Worm (Caenorhabditis elegans): ENCODE data around the gene ubc-17.

ubc-17 gene

ce11 chrX:7100290-7100689, 49.9 kb downstream of the ubc-17 start, which contains the start of gene C36B7.6:
C36B7.6 (minus strand) TSS chrX:7100338.
- TF ChIP-seq ztf-11 (tag; optimal IDR thresholded peaks at IDR 0.05): no peak
- no peak for TF ChIP-seq bed-3 (GFP tag; optimal IDR thresholded peaks at IDR 0.05)
- TF ChIP-seq blmp-1 (tag; optimal IDR thresholded peaks at IDR 0.05): no peak
- TF ChIP-seq mep-1 (tag; optimal IDR thresholded peaks at IDR 0.05): peak; percentile 58
- peak; percentile 43 for TF ChIP-seq hlh-1 (tag; optimal IDR thresholded peaks at IDR 0.05)
- TF ChIP-seq elt-3 (tag; optimal IDR thresholded peaks at IDR 0.05): no peak
- TF ChIP-seq unc-62 (GFP tag; optimal IDR thresholded peaks at IDR 0.05): no peak
- no peak for TF ChIP-seq ceh-43 (GFP tag; optimal IDR thresholded peaks at IDR 0.05)
- TF ChIP-seq nhr-76 (tag; optimal IDR thresholded peaks at IDR 0.05): no peak
- no peak for TF ChIP-seq drap-1 (GFP tag; optimal IDR thresholded peaks at IDR 0.05)
- peak; percentile 50 for TF ChIP-seq nhr-2 (tag; optimal IDR thresholded peaks at IDR 0.05)
- no peak for TF ChIP-seq lin-32 (GFP tag; optimal IDR thresholded peaks at IDR 0.05)
- TF ChIP-seq flh-1 (GFP tag; optimal IDR thresholded peaks at IDR 0.05): no peak
- TF ChIP-seq ceh-39 (tag; optimal IDR thresholded peaks at IDR 0.05): peak; percentile 42
- no peak for TF ChIP-seq lsy-2 (tag; optimal IDR thresholded peaks at IDR 0.05)
- TF ChIP-seq cnd-1 (tag; optimal IDR thresholded peaks at IDR 0.05): no peak
- TF ChIP-seq sptf-1 (tag; optimal IDR thresholded peaks at IDR 0.05): no peak
- TF ChIP-seq unc-39 (tag; optimal IDR thresholded peaks at IDR 0.05): no peak
- TF ChIP-seq zip-8 (tag; optimal IDR thresholded peaks at IDR 0.05): no peak
- no peak for TF ChIP-seq ceh-83 (GFP tag; optimal IDR thresholded peaks at IDR 0.05)
- TF ChIP-seq snpc-4 (tag; optimal IDR thresholded peaks at IDR 0.05): no peak
- TF ChIP-seq tbx-8 (GFP tag; optimal IDR thresholded peaks at IDR 0.05): no peak
- no peak for TF ChIP-seq unc-120 (tag; optimal IDR thresholded peaks at IDR 0.05; ENCODE audit: poor library complexity, severe bottlenecking)
- no peak for TF ChIP-seq ces-1 (GFP tag; optimal IDR thresholded peaks at IDR 0.05)
- no peak for TF ChIP-seq nhr-28 (tag; optimal IDR thresholded peaks at IDR 0.05)
- no peak for TF ChIP-seq sem-2 (GFP tag; optimal IDR thresholded peaks at IDR 0.05)
- no peak for TF ChIP-seq ham-2 (GFP tag; optimal IDR thresholded peaks at IDR 0.05)
- no peak for TF ChIP-seq nhr-12 (tag; optimal IDR thresholded peaks at IDR 0.05)
- TF ChIP-seq elt-1 (tag; optimal IDR thresholded peaks at IDR 0.05; ENCODE audit: borderline replicate concordance, insufficient read depth): peak; percentile 20
- no peak for TF ChIP-seq mls-2 (tag; optimal IDR thresholded peaks at IDR 0.05)
- no peak for TF ChIP-seq M03D4.4 (tag; optimal IDR thresholded peaks at IDR 0.05)
- no peak for TF ChIP-seq nhr-237 (tag; optimal IDR thresholded peaks at IDR 0.05)
- TF ChIP-seq lin-13 (tag; optimal IDR thresholded peaks at IDR 0.05): peak; percentile 41
- no peak for TF ChIP-seq mab-5 (tag; optimal IDR thresholded peaks at IDR 0.05)
- no peak for TF ChIP-seq pha-4 (tag; optimal IDR thresholded peaks at IDR 0.05)

ce11 chrX:7101477-7101876, 51.1 kb downstream of the ubc-17 start, which contains the start of gene C36B7.3:
C36B7.3 (plus strand) TSS chrX:7101777.
- TF ChIP-seq lsy-2 (tag; optimal IDR thresholded peaks at IDR 0.05) (no peak), unc-39 (tag; optimal IDR thresholded peaks at IDR 0.05) (no peak), unc-62 (GFP tag; optimal IDR thresholded peaks at IDR 0.05) (no peak), zip-8 (tag; optimal IDR thresholded peaks at IDR 0.05) (no peak), ces-1 (GFP tag; optimal IDR thresholded peaks at IDR 0.05) (no peak), nhr-28 (tag; optimal IDR thresholded peaks at IDR 0.05) (no peak), ztf-11 (tag; optimal IDR thresholded peaks at IDR 0.05) (no peak), nhr-76 (tag; optimal IDR thresholded peaks at IDR 0.05) (no peak), elt-1 (tag; optimal IDR thresholded peaks at IDR 0.05; ENCODE audit: borderline replicate concordance, insufficient read depth) (no peak), mab-5 (tag; optimal IDR thresholded peaks at IDR 0.05) (no peak), lin-32 (GFP tag; optimal IDR thresholded peaks at IDR 0.05) (no peak), lin-13 (tag; optimal IDR thresholded peaks at IDR 0.05) (no peak), mls-2 (tag; optimal IDR thresholded peaks at IDR 0.05) (no peak), elt-3 (tag; optimal IDR thresholded peaks at IDR 0.05) (no peak), sptf-1 (tag; optimal IDR thresholded peaks at IDR 0.05) (no peak), flh-1 (GFP tag; optimal IDR thresholded peaks at IDR 0.05) (no peak)
